Worm (Caenorhabditis elegans) whole organism, L3 larva: ENCODE results near the gene T28C12.6.

Experiments used
- ZK546.5 ChIP-seq: sonication (generic microtip); optimal IDR thresholded peaks from 2 replicates; lab custom pipeline; 2017; ENCODE audit warnings: missing biosample characterization, missing genetic modification characterization
- daf-12 ChIP-seq: fragments of 150-350 bp; optimal IDR thresholded peaks from 2 replicates; lab custom pipeline; 2014; ENCODE audit warnings: missing biosample characterization, missing genetic modification reagents, missing genetic modification characterization
- elt-1 ChIP-seq: fragments of 150-350 bp; optimal IDR thresholded peaks from 2 replicates; lab custom pipeline; 2014; ENCODE audit warnings: missing biosample characterization, missing genetic modification characterization

- TF ChIP-seq elt-1 (tag; lab: Kevin White, UChicago) (no peak), ZK546.5 (tag; lab: Kevin White, UChicago) (no peak), daf-12 (tag; lab: Kevin White, UChicago) (no peak)
Measured at ce11 chrV:6341078-6341638, 5.2 kb upstream of the T28C12.6 start.
